Worm (Caenorhabditis elegans) whole organism, late embryonic: ENCODE results near the gene fbxa-69.

Experiments used
- C38D4.7 ChIP-seq: fragments of 200-800 bp; sonication (Bioruptor generic); optimal IDR thresholded peaks from 2 replicates; lab custom pipeline; 2018; ENCODE audit warnings: mild to moderate bottlenecking, missing genetic modification characterization, moderate library complexity, missing compliant biosample characterization
- F13H6.1 ChIP-seq: sonication (generic microtip); optimal IDR thresholded peaks from 2 replicates; lab custom pipeline; 2016; ENCODE audit warnings: missing genetic modification characterization, missing compliant biosample characterization
- K09A11.1 ChIP-seq: sonication (generic microtip); optimal IDR thresholded peaks from 2 replicates; lab custom pipeline; 2017; ENCODE audit warnings: antibody characterized with exemption, mild to moderate bottlenecking, missing genetic modification characterization, missing compliant biosample characterization; ENCODE audit not compliant: insufficient read depth
- T23F11.4 ChIP-seq: fragments of 200-800 bp; sonication (Bioruptor generic); optimal IDR thresholded peaks from 2 replicates; lab custom pipeline; 2018; ENCODE audit warnings: mild to moderate bottlenecking, missing genetic modification characterization, missing compliant biosample characterization
- ama-1 ChIP-seq: fragments of 150-350 bp; optimal IDR thresholded peaks from 2 replicates; lab custom pipeline; 2014
- ceh-19 ChIP-seq: fragments of 200-800 bp; sonication (Bioruptor generic); optimal IDR thresholded peaks from 2 replicates; lab custom pipeline; 2018; ENCODE audit warnings: mild to moderate bottlenecking, missing genetic modification characterization, missing compliant biosample characterization
- ceh-22 ChIP-seq: sonication (generic microtip); optimal IDR thresholded peaks from 2 replicates; lab custom pipeline; 2017; ENCODE audit warnings: missing biosample characterization, missing genetic modification characterization
- ceh-24 ChIP-seq: sonication (generic microtip); optimal IDR thresholded peaks from 2 replicates; lab custom pipeline; 2016; ENCODE audit warnings: mild to moderate bottlenecking, missing genetic modification characterization, missing compliant biosample characterization
- ceh-30 ChIP-seq: fragments of 150-350 bp; optimal IDR thresholded peaks from 2 replicates; lab custom pipeline; 2014; ENCODE audit warnings: missing biosample characterization, missing genetic modification characterization
- ceh-31 ChIP-seq: sonication (generic microtip); optimal IDR thresholded peaks from 2 replicates; lab custom pipeline; 2016; ENCODE audit warnings: missing genetic modification characterization, missing compliant biosample characterization
- ceh-34 ChIP-seq: sonication (generic microtip); optimal IDR thresholded peaks from 2 replicates; lab custom pipeline; 2016; ENCODE audit warnings: mild to moderate bottlenecking, missing genetic modification characterization, missing compliant biosample characterization
- ceh-6 ChIP-seq: fragments of 200-800 bp; sonication (Bioruptor generic); optimal IDR thresholded peaks from 2 replicates; lab custom pipeline; 2018; ENCODE audit warnings: mild to moderate bottlenecking, missing genetic modification characterization, missing compliant biosample characterization
- che-1 ChIP-seq: sonication (generic microtip); optimal IDR thresholded peaks from 2 replicates; lab custom pipeline; 2016; ENCODE audit warnings: mild to moderate bottlenecking, missing genetic modification characterization, missing compliant biosample characterization
- elt-2 ChIP-seq: sonication (generic microtip); optimal IDR thresholded peaks from 2 replicates; lab custom pipeline; 2016; ENCODE audit warnings: missing genetic modification reagents, missing genetic modification characterization, missing compliant biosample characterization
- eyg-1 ChIP-seq: sonication (generic microtip); optimal IDR thresholded peaks from 2 replicates; lab custom pipeline; 2016; ENCODE audit warnings: missing genotype, missing genetic modification characterization, missing compliant biosample characterization
- fkh-6 ChIP-seq: sonication (generic microtip); optimal IDR thresholded peaks from 2 replicates; lab custom pipeline; 2016; ENCODE audit warnings: missing genetic modification characterization, missing compliant biosample characterization
- gmeb-2 ChIP-seq: sonication (generic microtip); optimal IDR thresholded peaks from 2 replicates; lab custom pipeline; 2016; ENCODE audit warnings: missing genetic modification characterization, inconsistent platforms, missing compliant biosample characterization
- hlh-13 ChIP-seq: fragments of 200-800 bp; sonication (Bioruptor generic); optimal IDR thresholded peaks from 2 replicates; lab custom pipeline; 2018; ENCODE audit warnings: mild to moderate bottlenecking, missing genetic modification characterization, missing compliant biosample characterization
- hlh-30 ChIP-seq: sonication (generic microtip); optimal IDR thresholded peaks from 2 replicates; lab custom pipeline; 2017; ENCODE audit warnings: antibody characterized with exemption, missing genetic modification characterization, missing compliant biosample characterization; ENCODE audit not compliant: insufficient read depth
- hlh-6 ChIP-seq: sonication (generic microtip); optimal IDR thresholded peaks from 2 replicates; lab custom pipeline; 2016; ENCODE audit warnings: missing genotype, missing genetic modification characterization, missing compliant biosample characterization
- hlh-8 ChIP-seq: sonication (generic microtip); optimal IDR thresholded peaks from 2 replicates; lab custom pipeline; 2016; ENCODE audit warnings: missing genotype, missing genetic modification characterization, missing compliant biosample characterization
- lim-6 ChIP-seq: sonication (generic microtip); optimal IDR thresholded peaks from 2 replicates; lab custom pipeline; 2016; ENCODE audit warnings: missing genetic modification characterization, missing compliant biosample characterization
- madf-2 ChIP-seq: sonication (generic microtip); optimal IDR thresholded peaks from 2 replicates; lab custom pipeline; 2017; ENCODE audit warnings: missing genetic modification characterization, missing compliant biosample characterization
- nfya-1 ChIP-seq: sonication (generic microtip); optimal IDR thresholded peaks from 2 replicates; lab custom pipeline; 2017; ENCODE audit warnings: missing genetic modification characterization, mild to moderate bottlenecking, missing compliant biosample characterization, antibody characterized with exemption, moderate library complexity
- nhr-11 ChIP-seq: fragments of 150-350 bp; optimal IDR thresholded peaks from 2 replicates; lab custom pipeline; 2014; ENCODE audit warnings: missing biosample characterization, missing genetic modification characterization
- nhr-232 ChIP-seq: sonication (generic microtip); optimal IDR thresholded peaks from 2 replicates; lab custom pipeline; 2016; ENCODE audit warnings: missing genetic modification characterization, missing compliant biosample characterization
- npax-4 ChIP-seq: sonication (generic microtip); optimal IDR thresholded peaks from 2 replicates; lab custom pipeline; 2016; ENCODE audit warnings: missing genetic modification characterization, missing compliant biosample characterization
- pag-3 ChIP-seq: sonication (generic microtip); optimal IDR thresholded peaks from 2 replicates; lab custom pipeline; 2016; ENCODE audit warnings: missing compliant biosample characterization, missing genetic modification characterization, borderline replicate concordance
- pax-1 ChIP-seq: fragments of 150-350 bp; optimal IDR thresholded peaks from 2 replicates; lab custom pipeline; 2014; ENCODE audit warnings: missing biosample characterization, missing genetic modification characterization
- pha-2 ChIP-seq: sonication (generic microtip); optimal IDR thresholded peaks from 2 replicates; lab custom pipeline; 2017; ENCODE audit warnings: mild to moderate bottlenecking, missing genetic modification characterization, missing compliant biosample characterization
- pha-4 ChIP-seq: fragments of 150-350 bp; optimal IDR thresholded peaks from 2 replicates; lab custom pipeline; 2018; ENCODE audit warnings: missing biosample characterization, missing genetic modification reagents, missing genetic modification characterization
- pqm-1 ChIP-seq: sonication (generic microtip); optimal IDR thresholded peaks from 2 replicates; lab custom pipeline; 2016; ENCODE audit warnings: missing genetic modification characterization, missing compliant biosample characterization
- pros-1 ChIP-seq: fragments of 150-350 bp; optimal IDR thresholded peaks from 2 replicates; lab custom pipeline; 2014; ENCODE audit warnings: missing biosample characterization, missing genetic modification reagents, missing genetic modification characterization
- rnt-1 ChIP-seq: sonication (generic microtip); optimal IDR thresholded peaks from 2 replicates; lab custom pipeline; 2016; ENCODE audit warnings: missing genetic modification characterization, missing compliant biosample characterization
- sdc-2 ChIP-seq: sonication (generic microtip); optimal IDR thresholded peaks from 2 replicates; lab custom pipeline; 2016; ENCODE audit warnings: missing genotype, missing genetic modification characterization, missing compliant biosample characterization
- sox-2 ChIP-seq: fragments of 200-800 bp; sonication (Bioruptor generic); IDR thresholded peaks from 2 replicates; pipeline ENCODE4 v1.3.6; 2022; ENCODE audit warnings: missing genetic modification reagents, missing genetic modification characterization, missing compliant biosample characterization
- unc-3 ChIP-seq, 2 experiments: fragments of 200-800 bp in 1 of 2; sonication (Bioruptor generic) in 1 of 2; sonication (generic microtip) in 1 of 2; conservative IDR thresholded peaks in 1 of 2; optimal IDR thresholded peaks in 1 of 2; 2 replicates each; pipeline versions ENCODE4 v1.3.6 to Lab custom; 2016 to 2022; ENCODE audit warnings: missing compliant biosample characterization in 2 of 2, missing genetic modification characterization in 2 of 2, missing genetic modification reagents in 1 of 2
- unc-42 ChIP-seq: sonication (generic microtip); optimal IDR thresholded peaks from 2 replicates; lab custom pipeline; 2016; ENCODE audit warnings: missing genotype, missing genetic modification characterization, missing compliant biosample characterization
- zip-5 ChIP-seq: sonication (generic microtip); optimal IDR thresholded peaks from 2 replicates; lab custom pipeline; 2016; ENCODE audit warnings: missing genetic modification characterization, missing compliant biosample characterization
- ztf-16 ChIP-seq: sonication (generic microtip); optimal IDR thresholded peaks from 2 replicates; lab custom pipeline; 2017; ENCODE audit warnings: missing genetic modification characterization, missing compliant biosample characterization

Gene fbxa-69

ce11 chrV:15815962-15816432 is at the start of gene fbxa-69, which contains the start of gene F54B8.4:
Gene fbxa-69 (minus strand): TSS chrV:15815971.
Gene F54B8.4 (plus strand): TSS chrV:15816382.
- TF ChIP-seq pros-1 (no peak), ceh-19 (no peak), ama-1 (lab: Kevin White, UChicago) (no peak), pax-1 (no peak), ceh-30 (tag; lab: Kevin White, UChicago) (no peak), sdc-2 (no peak), gmeb-2 (tag; lab: Kevin White, UChicago) (no peak), ceh-31 (tag; lab: Kevin White, UChicago) (no peak), hlh-30 (tag; lab: Kevin White, UChicago) (no peak), fkh-6 (no peak), ceh-24 (tag; lab: Kevin White, UChicago) (no peak), nhr-232 (no peak), pqm-1 (no peak), ceh-34 (tag; lab: Kevin White, UChicago) (no peak), pha-4 (tag; lab: Kevin White, UChicago) (no peak), ztf-16 (tag; lab: Kevin White, UChicago) (no peak), nhr-11 (tag; lab: Kevin White, UChicago) (no peak), hlh-6 (tag; lab: Kevin White, UChicago) (no peak), che-1 (tag; lab: Kevin White, UChicago) (no peak)
- TF ChIP-seq, all 69 proteins: peak for 0

- no peak for TF ChIP-seq lim-6 (tag; lab: Kevin White, UChicago)
- no peak for TF ChIP-seq elt-2 (tag; lab: Kevin White, UChicago)
- no peak for TF ChIP-seq gmeb-2 (tag; lab: Kevin White, UChicago)
- TF ChIP-seq pha-2 (tag; lab: Kevin White, UChicago) = no peak
- no peak for TF ChIP-seq nhr-232
- no peak for TF ChIP-seq ceh-34 (tag; lab: Kevin White, UChicago)
Observed at ce11 chrV:15863042-15863441, 47.3 kb upstream of the fbxa-69 start, which contains the start of gene srh-299. Gene srh-299 (plus strand): TSS chrV:15863342.

ce11 chrV:15862599-15862998 is 46.8 kb upstream of the fbxa-69 start, which contains the start of gene srz-12:
Gene srz-12 (minus strand): TSS chrV:15862699.
- no peak for TF ChIP-seq zip-5 (tag; lab: Kevin White, UChicago)
- no peak for TF ChIP-seq hlh-6 (tag; lab: Kevin White, UChicago)
- TF ChIP-seq K09A11.1 (tag; lab: Kevin White, UChicago) = no peak
- no peak for TF ChIP-seq ceh-19
- TF ChIP-seq pax-1 = no peak
- TF ChIP-seq nhr-232 = no peak
- no peak for TF ChIP-seq lim-6 (tag; lab: Kevin White, UChicago)
- TF ChIP-seq unc-3 (GFP tag; conservative IDR thresholded peaks at IDR 0.05; lab: Robert Waterston, UW) = no peak
- no peak for TF ChIP-seq unc-3 (tag; optimal IDR thresholded peaks at IDR 0.05; lab: Kevin White, UChicago)
- TF ChIP-seq hlh-8 = no peak
- TF ChIP-seq unc-42 (tag; lab: Kevin White, UChicago) = no peak
- no peak for TF ChIP-seq eyg-1 (tag; lab: Kevin White, UChicago)
- no peak for TF ChIP-seq sox-2
- TF ChIP-seq T23F11.4 (GFP tag; lab: Kevin White, UChicago) = no peak
- no peak for TF ChIP-seq nfya-1 (tag; lab: Kevin White, UChicago)
- no peak for TF ChIP-seq hlh-13
- TF ChIP-seq pqm-1 = no peak
- TF ChIP-seq ceh-22 (tag; lab: Kevin White, UChicago) = no peak
- TF ChIP-seq F13H6.1 (tag; lab: Kevin White, UChicago) = no peak
- no peak for TF ChIP-seq rnt-1
- TF ChIP-seq, all 69 proteins: peak for 0

- TF ChIP-seq C38D4.7 (GFP tag; lab: Kevin White, UChicago) (no peak), ama-1 (lab: Kevin White, UChicago) (no peak), pag-3 (tag; lab: Kevin White, UChicago) (no peak), ceh-34 (tag; lab: Kevin White, UChicago) (no peak), npax-4 (tag; lab: Kevin White, UChicago) (no peak), madf-2 (tag; lab: Kevin White, UChicago) (no peak), K09A11.1 (tag; lab: Kevin White, UChicago) (no peak), elt-2 (tag; lab: Kevin White, UChicago) (no peak), ceh-6 (GFP tag; lab: Kevin White, UChicago) (no peak)
Observed at ce11 chrV:15858292-15858691, 42.5 kb upstream of the fbxa-69 start, which contains the start of gene srh-148. Gene srh-148 (minus strand): TSS chrV:15858392.
